Worm (Caenorhabditis elegans) whole organism, early embryonic: Measurements from ENCODE around the gene gid-8.

Source experiments
- aly-1 ChIP-seq: sonication (generic microtip); optimal IDR thresholded peaks from 2 replicates; lab custom pipeline; 2016; ENCODE audit warnings: missing genetic modification characterization, missing compliant biosample characterization
- ama-1 ChIP-seq: fragments of 150-350 bp; optimal IDR thresholded peaks from 2 replicates; lab custom pipeline; 2014
- flt-1 ChIP-seq: fragments of 200-800 bp; sonication (Bioruptor generic); IDR thresholded peaks from 2 replicates; pipeline ENCODE4 v1.3.6; 2022; ENCODE audit warnings: missing genetic modification characterization, missing compliant biosample characterization
- sea-1 ChIP-seq: fragments of 200-800 bp; sonication (Bioruptor generic); conservative IDR thresholded peaks from 2 replicates; pipeline ENCODE4 v1.3.6; 2022; ENCODE audit warnings: missing genetic modification characterization, missing compliant biosample characterization
- tbx-37 ChIP-seq: fragments of 200-800 bp; sonication (Bioruptor generic); conservative IDR thresholded peaks from 2 replicates; pipeline ENCODE4 v1.3.6; 2022; ENCODE audit warnings: missing genetic modification reagents, missing genetic modification characterization, missing compliant biosample characterization

DNA sequence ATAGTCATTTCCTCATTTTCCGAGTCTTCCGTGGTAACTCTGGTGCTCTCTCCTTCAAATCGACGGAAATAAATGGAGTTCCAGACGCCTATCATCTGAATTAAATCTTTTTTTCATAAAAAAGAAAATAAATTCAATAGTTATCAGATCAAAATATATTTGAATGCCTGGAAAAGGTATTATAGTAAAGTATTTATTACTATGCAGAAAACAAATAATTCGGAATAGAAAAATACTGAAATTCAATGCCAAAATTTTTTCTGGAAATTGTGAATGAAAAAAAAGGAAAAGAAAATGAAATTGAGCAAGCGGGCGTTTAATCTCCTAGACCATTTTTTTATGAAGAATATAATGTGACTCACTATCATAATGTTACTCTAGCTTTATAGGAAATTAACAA is 24.0 kb downstream of the gid-8 start, which contains the start of gene C38C3.6:
- TF ChIP-seq tbx-37 (GFP tag; lab: Robert Waterston, UW), result no peak
- no peak for TF ChIP-seq flt-1 (GFP tag; lab: Robert Waterston, UW)
- no peak for TF ChIP-seq ama-1
- no peak for TF ChIP-seq sea-1
- TF ChIP-seq aly-1 (tag; lab: Kevin White, UChicago), result no peak
